Worm (Caenorhabditis elegans) whole organism, L1 larva: ENCODE measurements around the gene smg-7.

Experiments
- C16A3.4 ChIP-seq: fragments of 150-350 bp; optimal IDR thresholded peaks from 2 replicates; lab custom pipeline; 2014; ENCODE audit warnings: missing biosample characterization, missing genetic modification characterization
- C34B4.2 ChIP-seq: sonication (generic microtip); optimal IDR thresholded peaks from 2 replicates; lab custom pipeline; 2017; ENCODE audit warnings: mild to moderate bottlenecking, missing genetic modification characterization, missing compliant biosample characterization
- Y116A8C.19 ChIP-seq: sonication (generic microtip); optimal IDR thresholded peaks from 2 replicates; lab custom pipeline; 2016; ENCODE audit warnings: missing compliant biosample characterization, missing genetic modification characterization, borderline replicate concordance
- aly-2 ChIP-seq: fragments of 150-350 bp; optimal IDR thresholded peaks from 2 replicates; lab custom pipeline; 2014; ENCODE audit warnings: missing biosample characterization, missing genetic modification characterization
- ceh-8 ChIP-seq: fragments of 200-800 bp; sonication (Bioruptor generic); optimal IDR thresholded peaks from 2 replicates; lab custom pipeline; 2018; ENCODE audit warnings: mild to moderate bottlenecking, missing genetic modification characterization, moderate library complexity, missing compliant biosample characterization
- ceh-90 ChIP-seq: sonication (generic microtip); optimal IDR thresholded peaks from 2 replicates; lab custom pipeline; 2016; ENCODE audit warnings: missing genetic modification characterization, missing compliant biosample characterization
- ces-1 ChIP-seq: fragments of 150-350 bp; optimal IDR thresholded peaks from 2 replicates; lab custom pipeline; 2014; ENCODE audit warnings: missing biosample characterization, missing genetic modification reagents, missing genetic modification characterization
- dsc-1 ChIP-seq: sonication (generic microtip); optimal IDR thresholded peaks from 2 replicates; lab custom pipeline; 2016; ENCODE audit warnings: mild to moderate bottlenecking, missing genetic modification characterization, missing compliant biosample characterization
- efl-1 ChIP-seq, 4 experiments: fragments of 150-350 bp; optimal IDR thresholded peaks in 3 of 4; peaks in 1 of 4; 1 replicate in 1 of 4; 2 replicates in 3 of 4; lab custom pipeline; 2014; ENCODE audit warnings: missing biosample characterization in 2 of 4, missing genetic modification characterization in 2 of 4, missing genetic modification reagents in 2 of 4
- egl-13 ChIP-seq: sonication (generic microtip); optimal IDR thresholded peaks from 2 replicates; lab custom pipeline; 2016; ENCODE audit warnings: missing genotype, missing genetic modification reagents, missing genetic modification characterization, missing compliant biosample characterization
- fkh-4 ChIP-seq: sonication (generic microtip); optimal IDR thresholded peaks from 2 replicates; lab custom pipeline; 2016; ENCODE audit warnings: missing compliant biosample characterization, missing genetic modification characterization, borderline replicate concordance
- fkh-8 ChIP-seq: sonication (generic microtip); optimal IDR thresholded peaks from 2 replicates; lab custom pipeline; 2016; ENCODE audit warnings: mild to moderate bottlenecking, missing genetic modification characterization, missing compliant biosample characterization
- hlh-17 ChIP-seq: fragments of 200-800 bp; sonication (Bioruptor generic); optimal IDR thresholded peaks from 2 replicates; lab custom pipeline; 2018; ENCODE audit warnings: missing genetic modification characterization, mild to moderate bottlenecking, missing compliant biosample characterization, moderate library complexity, borderline replicate concordance
- hlh-4 ChIP-seq: sonication (generic microtip); optimal IDR thresholded peaks from 2 replicates; lab custom pipeline; 2016; ENCODE audit warnings: mild to moderate bottlenecking, missing genetic modification characterization, missing compliant biosample characterization
- hpl-2 ChIP-seq: fragments of 150-350 bp; optimal IDR thresholded peaks from 2 replicates; lab custom pipeline; 2014; ENCODE audit warnings: missing biosample characterization, missing genetic modification reagents, missing genetic modification characterization
- jun-1 ChIP-seq: fragments of 150-350 bp; optimal IDR thresholded peaks from 2 replicates; lab custom pipeline; 2014; ENCODE audit warnings: missing biosample characterization, missing genetic modification reagents, missing genetic modification characterization
- lin-14 ChIP-seq: fragments of 200-800 bp; sonication (Bioruptor generic); optimal IDR thresholded peaks from 2 replicates; lab custom pipeline; 2018; ENCODE audit warnings: mild to moderate bottlenecking, missing genetic modification characterization, moderate library complexity, missing compliant biosample characterization
- lsy-2 ChIP-seq, 2 experiments: fragments of 150-350 bp; optimal IDR thresholded peaks; 2 replicates each; lab custom pipeline; 2014; ENCODE audit warnings: missing biosample characterization in 2 of 2, missing genetic modification characterization in 2 of 2
- mdl-1 ChIP-seq, 2 experiments: fragments of 150-350 bp; optimal IDR thresholded peaks; 2 replicates each; lab custom pipeline; 2014 to 2017; ENCODE audit warnings: missing biosample characterization in 2 of 2, missing genetic modification characterization in 2 of 2, inconsistent platforms in 1 of 2
- mep-1 ChIP-seq: fragments of 150-350 bp; optimal IDR thresholded peaks from 2 replicates; lab custom pipeline; 2014; ENCODE audit warnings: missing biosample characterization, missing genetic modification characterization
- nhr-19 ChIP-seq: fragments of 200-800 bp; sonication (Bioruptor generic); conservative IDR thresholded peaks from 2 replicates; pipeline ENCODE4 v1.3.6; 2022; ENCODE audit warnings: missing genetic modification characterization, missing compliant biosample characterization
- nhr-20 ChIP-seq: sonication (generic microtip); optimal IDR thresholded peaks from 2 replicates; lab custom pipeline; 2016; ENCODE audit warnings: mild to moderate bottlenecking, missing genetic modification characterization, missing compliant biosample characterization
- nhr-71 ChIP-seq: sonication (generic microtip); optimal IDR thresholded peaks from 2 replicates; lab custom pipeline; 2016; ENCODE audit warnings: mild to moderate bottlenecking, missing genetic modification characterization, moderate library complexity, missing compliant biosample characterization
- nhr-76 ChIP-seq: sonication (generic microtip); optimal IDR thresholded peaks from 2 replicates; lab custom pipeline; 2017; ENCODE audit warnings: missing biosample characterization, missing genetic modification characterization
- nhr-90 ChIP-seq: sonication (generic microtip); optimal IDR thresholded peaks from 2 replicates; lab custom pipeline; 2016; ENCODE audit warnings: mild to moderate bottlenecking, missing genetic modification characterization, missing compliant biosample characterization; ENCODE audit not compliant: poor library complexity
- pag-3 ChIP-seq: sonication (generic microtip); optimal IDR thresholded peaks from 2 replicates; lab custom pipeline; 2017; ENCODE audit warnings: missing genetic modification characterization, mild to moderate bottlenecking, missing compliant biosample characterization, antibody characterized with exemption, borderline replicate concordance; ENCODE audit not compliant: insufficient read depth
- pax-3 ChIP-seq: fragments of 200-800 bp; sonication (Bioruptor generic); optimal IDR thresholded peaks from 2 replicates; lab custom pipeline; 2018; ENCODE audit warnings: mild to moderate bottlenecking, missing genetic modification characterization, moderate library complexity, missing compliant biosample characterization
- rnt-1 ChIP-seq: sonication (generic microtip); optimal IDR thresholded peaks from 2 replicates; lab custom pipeline; 2016; ENCODE audit warnings: mild to moderate bottlenecking, missing genetic modification characterization, moderate library complexity, missing compliant biosample characterization
- snu-23 ChIP-seq: sonication (generic microtip); optimal IDR thresholded peaks from 2 replicates; lab custom pipeline; 2016; ENCODE audit warnings: missing genetic modification characterization, missing compliant biosample characterization
- sox-4 ChIP-seq: sonication (generic microtip); optimal IDR thresholded peaks from 2 replicates; lab custom pipeline; 2016; ENCODE audit warnings: missing genetic modification characterization, missing compliant biosample characterization
- sptf-1 ChIP-seq: fragments of 150-350 bp; optimal IDR thresholded peaks from 2 replicates; lab custom pipeline; 2014; ENCODE audit warnings: missing biosample characterization, missing genetic modification characterization
- sup-37 ChIP-seq: fragments of 200-800 bp; sonication (Bioruptor generic); optimal IDR thresholded peaks from 2 replicates; lab custom pipeline; 2018; ENCODE audit warnings: mild to moderate bottlenecking, missing genetic modification characterization, missing compliant biosample characterization
- unc-130 ChIP-seq: fragments of 150-350 bp; optimal IDR thresholded peaks from 2 replicates; lab custom pipeline; 2017; ENCODE audit warnings: missing biosample characterization, missing genetic modification characterization, inconsistent platforms
- unc-62 ChIP-seq: fragments of 150-350 bp; optimal IDR thresholded peaks from 2 replicates; lab custom pipeline; 2014; ENCODE audit warnings: missing biosample characterization, missing genetic modification reagents, missing genetic modification characterization
- unc-86 ChIP-seq: sonication (generic microtip); optimal IDR thresholded peaks from 2 replicates; lab custom pipeline; 2016; ENCODE audit warnings: missing genetic modification characterization, missing compliant biosample characterization

The smg-7 gene

DNA sequence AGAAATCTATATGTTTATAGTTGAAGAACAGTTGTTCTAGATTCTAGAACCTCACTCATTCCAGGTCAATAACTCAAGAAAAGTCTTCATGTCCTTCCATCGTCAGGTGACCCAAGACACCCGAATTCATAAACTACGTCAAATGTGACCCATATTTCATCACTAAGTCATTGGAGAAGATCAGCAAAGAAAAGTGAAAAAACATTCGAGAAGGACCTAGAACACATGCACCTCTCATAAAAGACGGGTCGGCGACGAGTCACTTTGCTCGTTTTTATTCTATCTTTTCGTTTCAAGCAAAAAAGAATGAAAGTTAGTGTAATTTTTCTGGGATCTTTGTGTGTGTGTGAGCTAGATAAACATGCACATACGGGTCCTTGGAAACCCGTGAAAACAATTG is 9.0 kb upstream of the smg-7 start (continued):
- TF ChIP-seq nhr-90 (tag; lab: Kevin White, UChicago) (no peak), fkh-8 (tag; lab: Kevin White, UChicago) (no peak), aly-2 (tag; lab: Kevin White, UChicago) (no peak), C34B4.2 (tag; lab: Kevin White, UChicago) (no peak), C16A3.4 (tag; lab: Kevin White, UChicago) (no peak), mep-1 (tag; lab: Kevin White, UChicago) (no peak), egl-13 (tag; lab: Kevin White, UChicago) (no peak), unc-130 (no peak), pag-3 (tag; lab: Kevin White, UChicago) (no peak), ceh-90 (tag; lab: Kevin White, UChicago) (no peak), hlh-17 (GFP tag; lab: Kevin White, UChicago) (no peak), Y116A8C.19 (tag; lab: Kevin White, UChicago) (no peak), unc-62 (no peak), sup-37 (no peak)

ce11 chrIV:6750117-6750516 is 7.9 kb upstream of the smg-7 start:
- TF ChIP-seq mep-1 (tag; lab: Kevin White, UChicago) (peak; percentile 9), lin-14 (GFP tag; lab: Kevin White, UChicago) (peak; percentile 55), pax-3 (tag; lab: Kevin White, UChicago) (no peak), nhr-20 (peak; percentile 6), rnt-1 (tag; lab: Kevin White, UChicago) (peak; percentile 58), efl-1 (optimal IDR thresholded peaks at IDR 0.05; lab: Kevin White, UChicago) (no peak), efl-1 (GFP tag; optimal IDR thresholded peaks at IDR 0.05 in 1 of 2; lab: Kevin White, UChicago) (no peak), nhr-71 (tag; lab: Kevin White, UChicago) (peak; percentile 68), dsc-1 (tag; lab: Kevin White, UChicago) (peak; percentile 16), lsy-2 (tag; optimal IDR thresholded peaks at IDR 0.05; lab: Kevin White, UChicago) (peak in 1 of 2 experiments; percentile 22), hpl-2 (GFP tag; lab: Kevin White, UChicago) (no peak), nhr-19 (GFP tag; lab: Robert Waterston, UW) (0 out of 2 replicates have a peak, but pooled peaks have one; percentile 25), snu-23 (peak; percentile 22), nhr-90 (tag; lab: Kevin White, UChicago) (no peak)

ce11 chrIV:6748491-6748890 is 6.2 kb upstream of the smg-7 start, which contains the start of gene lin-45:
lin-45 (minus strand) TSS chrIV:6748572.
- peak; percentile 92 for TF ChIP-seq dsc-1 (tag; lab: Kevin White, UChicago)
- no peak for TF ChIP-seq jun-1 (tag; lab: Kevin White, UChicago)
- no peak for TF ChIP-seq hlh-4
- TF ChIP-seq mdl-1 (tag; optimal IDR thresholded peaks at IDR 0.05; lab: Kevin White, UChicago): peak in 1 of 2 experiments; percentile 43
- TF ChIP-seq snu-23: peak; percentile 8
- peak; percentile 14 for TF ChIP-seq ceh-8 (GFP tag; lab: Kevin White, UChicago)
- TF ChIP-seq rnt-1 (tag; lab: Kevin White, UChicago): peak; percentile 42
- TF ChIP-seq ceh-90 (tag; lab: Kevin White, UChicago): no peak
- TF ChIP-seq unc-130: peak; percentile 31
- peak; percentile 24; the same call in 1 of the 2 replicates for TF ChIP-seq nhr-19 (GFP tag; lab: Robert Waterston, UW)
- peak; percentile 54 for TF ChIP-seq lin-14 (GFP tag; lab: Kevin White, UChicago)
- peak in 1 of 2 experiments; percentile 12 for TF ChIP-seq lsy-2 (tag; optimal IDR thresholded peaks at IDR 0.05; lab: Kevin White, UChicago)
- no peak for TF ChIP-seq unc-86 (tag; lab: Kevin White, UChicago)
- peak; percentile 55 for TF ChIP-seq nhr-71 (tag; lab: Kevin White, UChicago)
- TF ChIP-seq ces-1 (GFP tag; lab: Kevin White, UChicago): no peak
- no peak for TF ChIP-seq sptf-1 (tag; lab: Kevin White, UChicago)
- peak; percentile 82 for TF ChIP-seq fkh-4 (tag; lab: Kevin White, UChicago)
- TF ChIP-seq sox-4 (tag; lab: Kevin White, UChicago): no peak
- TF ChIP-seq nhr-76 (tag; lab: Kevin White, UChicago): no peak
- TF ChIP-seq, all 84 proteins: peak for 11
